Fruit fly (Drosophila melanogaster) whole organism, adult: ENCODE results near the gene ClpX.

Source experiments
- CG11617 ChIP-seq: fragments of 200-800 bp; sonication (Bioruptor generic); optimal IDR thresholded peaks from 2 replicates; lab custom pipeline; 2017; ENCODE audit warnings: mild to moderate bottlenecking, missing biosample characterization, missing genetic modification reagents, missing genetic modification characterization
- CG12768 ChIP-seq: fragments of 200-800 bp; sonication (Bioruptor generic); optimal IDR thresholded peaks from 2 replicates; lab custom pipeline; 2017; ENCODE audit warnings: missing biosample characterization, missing genetic modification characterization, mild to moderate bottlenecking, moderate library complexity, missing genetic modification reagents
- CG14711 ChIP-seq: fragments of 200-800 bp; sonication (Bioruptor generic); optimal IDR thresholded peaks from 2 replicates; lab custom pipeline; 2018; ENCODE audit warnings: missing biosample characterization, mild to moderate bottlenecking, missing genetic modification characterization, moderate library complexity
- CG1620 ChIP-seq: fragments of 200-800 bp; sonication (Bioruptor generic); optimal IDR thresholded peaks from 2 replicates; lab custom pipeline; 2016; ENCODE audit warnings: missing biosample characterization, missing genetic modification characterization
- CG33017 ChIP-seq: fragments of 200-800 bp; sonication (Bioruptor generic); optimal IDR thresholded peaks from 2 replicates; lab custom pipeline; 2018; ENCODE audit warnings: missing biosample characterization, mild to moderate bottlenecking, missing genetic modification characterization, moderate library complexity
- CG5204 ChIP-seq: fragments of 200-800 bp; sonication (Bioruptor generic); optimal IDR thresholded peaks from 2 replicates; lab custom pipeline; 2016; ENCODE audit warnings: missing biosample characterization, missing genetic modification characterization
- CG7045 ChIP-seq: fragments of 200-800 bp; sonication (Bioruptor generic); optimal IDR thresholded peaks from 2 replicates; lab custom pipeline; 2017; ENCODE audit warnings: missing biosample characterization, mild to moderate bottlenecking, missing genetic modification characterization
- CG7101 ChIP-seq: fragments of 200-800 bp; sonication (Bioruptor generic); optimal IDR thresholded peaks from 2 replicates; lab custom pipeline; 2018; ENCODE audit warnings: missing biosample characterization, mild to moderate bottlenecking, missing genetic modification characterization, moderate library complexity
- Clk ChIP-seq: fragments of 200-800 bp; sonication (Bioruptor generic); optimal IDR thresholded peaks from 2 replicates; lab custom pipeline; 2017; ENCODE audit warnings: missing biosample characterization, missing genetic modification characterization
- Crg-1 ChIP-seq: fragments of 200-800 bp; sonication (Bioruptor generic); optimal IDR thresholded peaks from 2 replicates; lab custom pipeline; 2016; ENCODE audit warnings: missing biosample characterization, missing genetic modification characterization
- Hr96 ChIP-seq: fragments of 200-800 bp; sonication (Bioruptor generic); optimal IDR thresholded peaks from 2 replicates; lab custom pipeline; 2016; ENCODE audit warnings: missing biosample characterization, missing genetic modification characterization
- Mnt ChIP-seq: fragments of 200-800 bp; sonication (Bioruptor generic); optimal IDR thresholded peaks from 2 replicates; lab custom pipeline; 2016; ENCODE audit warnings: missing biosample characterization, mild to moderate bottlenecking, missing genetic modification characterization
- bab1 ChIP-seq: fragments of 200-800 bp; sonication (Bioruptor generic); optimal IDR thresholded peaks from 3 replicates; lab custom pipeline; 2019; ENCODE audit warnings: missing biosample characterization, mild to moderate bottlenecking, missing genetic modification characterization, moderate library complexity
- cic ChIP-seq: fragments of 200-800 bp; sonication (Bioruptor generic); optimal IDR thresholded peaks from 2 replicates; lab custom pipeline; 2017; ENCODE audit warnings: missing biosample characterization, mild to moderate bottlenecking, missing genetic modification characterization, moderate library complexity
- cnc ChIP-seq, 2 experiments: fragments of >200 bp; optimal IDR thresholded peaks; 2 replicates each; lab custom pipeline; 2017
- kay ChIP-seq: fragments of 200-800 bp; sonication (Bioruptor generic); peaks from one replicate; lab custom pipeline; 2016; ENCODE audit warnings: missing biosample characterization, missing genetic modification characterization, borderline replicate concordance
- ovo ChIP-seq: fragments of 200-800 bp; sonication (Bioruptor generic); optimal IDR thresholded peaks from 2 replicates; lab custom pipeline; 2016; ENCODE audit warnings: missing biosample characterization, missing genetic modification characterization
- pad ChIP-seq: fragments of 200-800 bp; sonication (Bioruptor generic); optimal IDR thresholded peaks from 3 replicates; lab custom pipeline; 2017; ENCODE audit warnings: missing biosample characterization, missing genetic modification characterization, mild to moderate bottlenecking, moderate library complexity, missing genetic modification reagents
- tj ChIP-seq: fragments of 200-800 bp; sonication (Bioruptor generic); optimal IDR thresholded peaks from 3 replicates; lab custom pipeline; 2017; ENCODE audit warnings: missing biosample characterization, mild to moderate bottlenecking, missing genetic modification characterization, moderate library complexity
- toe ChIP-seq: fragments of 200-800 bp; sonication (Bioruptor generic); optimal IDR thresholded peaks from 2 replicates; lab custom pipeline; 2016; ENCODE audit warnings: missing biosample characterization, missing genetic modification characterization

ClpX gene

DNA sequence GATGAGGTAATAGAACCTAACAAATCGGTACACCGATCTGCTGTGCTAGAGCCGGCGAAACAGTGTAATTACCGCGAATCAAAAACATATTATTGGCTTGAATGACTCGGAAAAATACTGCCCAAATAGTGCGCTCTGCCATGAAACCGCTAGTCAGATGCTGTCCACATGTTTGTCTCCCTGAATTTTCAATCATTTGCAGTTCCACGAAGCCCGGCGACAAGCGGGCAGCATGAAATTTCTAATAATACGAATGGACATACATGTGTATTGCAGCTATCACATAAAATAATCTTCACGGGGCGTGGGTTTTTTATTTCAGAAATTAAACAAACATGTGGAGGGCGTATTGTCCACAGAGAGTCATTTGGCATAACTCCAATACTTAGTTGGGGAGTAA, 44.5 kb downstream of the ClpX start:
- TF ChIP-seq cnc (optimal IDR thresholded peaks at IDR 0.05; lab: Kevin White, UChicago) (peak in 1 of 2 experiments; percentile 4), CG5204 (no peak), Crg-1 (GFP tag; lab: Kevin White, UChicago) (no peak)

DNA sequence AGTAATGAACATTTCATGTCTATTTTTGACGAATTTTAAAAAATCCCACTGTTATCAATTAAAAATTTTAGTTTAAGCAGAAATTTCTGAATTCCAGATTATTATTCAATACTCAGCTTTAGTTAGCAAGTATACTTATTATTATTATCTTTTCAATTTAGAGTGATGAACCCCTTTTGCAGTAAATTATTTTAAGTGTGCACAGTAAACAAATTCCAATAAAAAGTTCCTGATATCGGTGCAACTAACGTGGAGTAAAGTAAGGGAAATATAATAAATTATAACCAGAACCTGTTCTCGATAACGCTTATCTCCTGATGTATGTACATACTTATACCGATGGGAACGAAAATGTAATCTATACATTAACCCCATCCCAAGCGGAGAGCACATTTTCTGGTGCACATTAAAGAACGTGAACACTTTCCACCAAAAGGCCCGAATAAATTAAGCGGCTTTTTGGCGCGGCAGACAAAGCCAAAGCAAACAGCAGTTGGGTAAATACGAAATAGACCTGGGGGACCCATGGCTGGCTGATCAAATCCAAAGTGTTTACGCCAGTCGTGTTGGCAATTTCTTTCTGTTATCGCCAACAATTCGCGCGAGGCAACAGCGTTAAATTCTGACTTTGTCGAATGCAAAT, 45.4 kb downstream of the ClpX start:
- TF ChIP-seq kay (GFP tag; lab: Kevin White, UChicago) (no peak), Clk (GFP tag; lab: Kevin White, UChicago) (no peak), CG1620 (GFP tag; lab: Kevin White, UChicago) (peak; percentile 47), CG5204 (no peak), toe (peak; percentile 42), CG12768 (GFP tag; lab: Kevin White, UChicago) (peak; percentile 52), bab1 (GFP tag; lab: Kevin White, UChicago) (no peak), CG33017 (tag; lab: Kevin White, UChicago) (peak; percentile 62), pad (GFP tag; lab: Kevin White, UChicago) (peak; percentile 44), CG14711 (peak; percentile 10), Mnt (peak; percentile 47), cnc (optimal IDR thresholded peaks at IDR 0.05; lab: Kevin White, UChicago) (no peak), CG7101 (tag; lab: Kevin White, UChicago) (peak; percentile 25), Hr96 (GFP tag; lab: Kevin White, UChicago) (peak; percentile 15), ovo (GFP tag; lab: Kevin White, UChicago) (peak; percentile 28), CG7045 (GFP tag; lab: Kevin White, UChicago) (peak; percentile 48), tj (GFP tag; lab: Kevin White, UChicago) (peak; percentile 25), CG11617 (peak; percentile 39), Crg-1 (GFP tag; lab: Kevin White, UChicago) (peak; percentile 73), cic (GFP tag; lab: Kevin White, UChicago) (peak; percentile 92)

DNA sequence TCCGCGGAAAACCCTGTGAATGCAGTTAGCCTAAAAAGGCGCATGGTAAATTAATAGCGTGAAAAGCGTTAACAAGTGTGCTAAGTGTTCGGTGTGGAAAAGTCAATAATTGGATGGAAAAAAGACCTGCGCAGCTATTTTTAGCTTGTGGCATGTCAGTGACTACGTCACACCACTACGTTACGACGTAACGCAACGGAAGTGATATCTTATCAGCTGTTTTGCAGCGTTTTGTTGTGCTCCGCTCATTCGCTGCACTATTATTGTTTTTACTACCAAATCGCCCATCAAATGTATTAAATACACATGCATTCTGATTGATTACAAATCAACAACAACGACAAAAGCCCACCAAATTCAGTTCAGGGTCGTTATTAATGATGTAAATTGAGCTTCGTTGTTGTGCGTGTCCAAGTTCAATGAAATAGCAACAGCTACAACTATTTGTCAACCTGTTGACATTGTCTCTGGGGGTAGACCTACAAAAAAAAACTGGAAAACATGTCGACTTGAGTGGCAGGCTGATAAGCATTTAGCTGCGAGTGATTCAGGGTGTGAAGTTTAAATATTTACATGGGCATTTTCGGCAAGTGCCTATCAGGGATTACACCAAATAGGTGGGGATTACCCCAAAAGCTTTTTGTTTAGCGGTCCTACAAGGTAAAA, 55.8 kb downstream of the ClpX start:
- TF ChIP-seq cic (GFP tag; lab: Kevin White, UChicago) (peak; percentile 66), CG12768 (GFP tag; lab: Kevin White, UChicago) (no peak), kay (GFP tag; lab: Kevin White, UChicago) (no peak), Crg-1 (GFP tag; lab: Kevin White, UChicago) (peak; percentile 17), CG7045 (GFP tag; lab: Kevin White, UChicago) (no peak)
